Fruit fly (Drosophila melanogaster) whole organism, embryonic: ENCODE results near the gene eya.

Experiments used
- Bgb ChIP-seq: fragments of 200-800 bp; sonication (Bioruptor generic); IDR thresholded peaks from 2 replicates; pipeline ENCODE4 v1.3.6; 2022; ENCODE audit warnings: missing biosample characterization, missing genetic modification characterization; ENCODE audit not compliant: partially characterized antibody
- CG11093 ChIP-seq: fragments of 200-800 bp; sonication (Bioruptor generic); IDR thresholded peaks from 3 replicates; pipeline ENCODE4 v1.3.6; 2022; ENCODE audit warnings: missing biosample characterization, missing genetic modification characterization
- CG11247 ChIP-seq: fragments of 200-800 bp; sonication (Bioruptor generic); IDR thresholded peaks from 2 replicates; pipeline ENCODE4 v1.3.6; 2022; ENCODE audit warnings: missing biosample characterization, missing genetic modification characterization
- CG12071 ChIP-seq: fragments of 200-800 bp; sonication (Bioruptor generic); optimal IDR thresholded peaks from 3 replicates; lab custom pipeline; 2018; ENCODE audit warnings: missing biosample characterization, mild to moderate bottlenecking, missing genetic modification characterization
- CG12155 ChIP-seq: fragments of 200-800 bp; sonication (Bioruptor generic); optimal IDR thresholded peaks from 3 replicates; lab custom pipeline; 2016; ENCODE audit warnings: missing biosample characterization, missing genetic modification characterization
- CG12744 ChIP-seq: fragments of 200-800 bp; sonication (Bioruptor generic); optimal IDR thresholded peaks from 2 replicates; lab custom pipeline; 2016; ENCODE audit warnings: missing biosample characterization, missing genetic modification characterization
- CG15011 ChIP-seq: fragments of 200-800 bp; sonication (Bioruptor generic); optimal IDR thresholded peaks from 3 replicates; lab custom pipeline; 2018; ENCODE audit warnings: missing biosample characterization, mild to moderate bottlenecking, missing genetic modification characterization
- CG15269 ChIP-seq: fragments of 200-800 bp; sonication (Bioruptor generic); optimal IDR thresholded peaks from 2 replicates; lab custom pipeline; 2018; ENCODE audit warnings: missing biosample characterization, mild to moderate bottlenecking, missing genetic modification characterization, moderate library complexity
- CG17829 ChIP-seq: fragments of 200-800 bp; optimal IDR thresholded peaks from 2 replicates; lab custom pipeline; 2019; ENCODE audit warnings: missing biosample characterization, mild to moderate bottlenecking, missing genetic modification characterization, moderate library complexity
- CG32532 ChIP-seq: fragments of 200-800 bp; sonication (Bioruptor generic); IDR thresholded peaks from 2 replicates; pipeline ENCODE4 v1.3.6; 2022; ENCODE audit warnings: missing biosample characterization, missing genetic modification characterization
- CG32772 ChIP-seq: fragments of 200-800 bp; sonication (Bioruptor generic); IDR thresholded peaks from 2 replicates; pipeline ENCODE4 v1.3.6; 2022; ENCODE audit warnings: missing biosample characterization, missing genetic modification characterization
- CG3995 ChIP-seq: fragments of 200-800 bp; sonication (Bioruptor generic); optimal IDR thresholded peaks from 3 replicates; lab custom pipeline; 2016; ENCODE audit warnings: missing biosample characterization, missing genetic modification characterization
- CG4282 ChIP-seq: fragments of 200-800 bp; sonication (Bioruptor generic); optimal IDR thresholded peaks from 2 replicates; lab custom pipeline; 2016; ENCODE audit warnings: missing biosample characterization, missing genetic modification characterization
- CG4617 ChIP-seq: fragments of 200-800 bp; sonication (Bioruptor generic); optimal IDR thresholded peaks from 3 replicates; lab custom pipeline; 2016; ENCODE audit warnings: missing biosample characterization, missing genetic modification characterization, borderline replicate concordance
- CG4730 ChIP-seq: fragments of 200-800 bp; sonication (Bioruptor generic); IDR thresholded peaks from 2 replicates; pipeline ENCODE4 v1.3.6; 2022; ENCODE audit warnings: missing biosample characterization, missing genetic modification characterization
- CG5245 ChIP-seq: fragments of 200-800 bp; sonication (Bioruptor generic); optimal IDR thresholded peaks from 3 replicates; lab custom pipeline; 2016; ENCODE audit warnings: missing biosample characterization, missing genetic modification characterization
- CG6175 ChIP-seq: fragments of 200-800 bp; sonication (Bioruptor generic); IDR thresholded peaks from 3 replicates; pipeline ENCODE4 v1.3.6; 2022; ENCODE audit warnings: missing biosample characterization, missing genetic modification characterization
- CG8388 ChIP-seq: fragments of 200-800 bp; sonication (Bioruptor generic); optimal IDR thresholded peaks from 2 replicates; lab custom pipeline; 2019; ENCODE audit warnings: missing biosample characterization, mild to moderate bottlenecking, missing genetic modification characterization, moderate library complexity
- CG8944 ChIP-seq: fragments of 200-800 bp; sonication (Bioruptor generic); optimal IDR thresholded peaks from 3 replicates; lab custom pipeline; 2016; ENCODE audit warnings: missing biosample characterization, missing genetic modification characterization
- CG9437 ChIP-seq: fragments of 200-800 bp; sonication (Bioruptor generic); optimal IDR thresholded peaks from 2 replicates; lab custom pipeline; 2018; ENCODE audit warnings: missing biosample characterization, mild to moderate bottlenecking, missing genetic modification characterization
- CTCF ChIP-seq: fragments of 200-800 bp; sonication (Bioruptor generic); optimal IDR thresholded peaks from 2 replicates; lab custom pipeline; 2017; ENCODE audit warnings: missing biosample characterization, mild to moderate bottlenecking, missing genetic modification characterization, moderate library complexity
- Chrac-16 ChIP-seq: fragments of 200-800 bp; sonication (Bioruptor generic); optimal IDR thresholded peaks from 3 replicates; lab custom pipeline; 2016; ENCODE audit warnings: missing biosample characterization, missing genetic modification characterization
- Dp ChIP-seq: fragments of 200-800 bp; sonication (Bioruptor generic); optimal IDR thresholded peaks from 2 replicates; lab custom pipeline; 2018; ENCODE audit warnings: missing biosample characterization, mild to moderate bottlenecking, missing genetic modification characterization, moderate library complexity
- Fer2 ChIP-seq: fragments of 200-800 bp; sonication (Bioruptor generic); optimal IDR thresholded peaks from 2 replicates; lab custom pipeline; 2018; ENCODE audit warnings: missing biosample characterization, mild to moderate bottlenecking, missing genetic modification characterization, moderate library complexity
- Gug ChIP-seq: fragments of 200-800 bp; sonication (Bioruptor generic); IDR thresholded peaks from 4 replicates; pipeline ENCODE4 v1.3.6; 2022; ENCODE audit warnings: missing biosample characterization, missing genetic modification characterization
- Mrtf ChIP-seq: fragments of 200-800 bp; sonication (Bioruptor generic); IDR thresholded peaks from 3 replicates; pipeline ENCODE4 v1.3.6; 2022; ENCODE audit warnings: missing biosample characterization, missing genetic modification characterization
- NFAT ChIP-seq: fragments of 200-800 bp; sonication (Bioruptor generic); IDR thresholded peaks from 2 replicates; pipeline ENCODE4 v1.3.6; 2022; ENCODE audit warnings: missing biosample characterization, missing genetic modification characterization
- Sry-β ChIP-seq: fragments of 200-800 bp; sonication (Bioruptor generic); optimal IDR thresholded peaks from 2 replicates; lab custom pipeline; 2018; ENCODE audit warnings: missing biosample characterization, mild to moderate bottlenecking, missing genetic modification characterization, moderate library complexity
- Xrp1 ChIP-seq: fragments of 200-800 bp; sonication (Bioruptor generic); IDR thresholded peaks from 2 replicates; pipeline ENCODE4 v1.3.6; 2022; ENCODE audit warnings: missing biosample characterization, missing genetic modification characterization
- ato ChIP-seq: fragments of 200-800 bp; sonication (Bioruptor generic); IDR thresholded peaks from 2 replicates; pipeline ENCODE4 v1.3.6; 2022; ENCODE audit warnings: missing biosample characterization, missing genetic modification characterization; ENCODE audit not compliant: partially characterized antibody
- bcd ChIP-seq: fragments of 200-800 bp; sonication (Bioruptor generic); optimal IDR thresholded peaks from 2 replicates; lab custom pipeline; 2017; ENCODE audit warnings: missing biosample characterization, mild to moderate bottlenecking, missing genetic modification characterization
- br ChIP-seq: fragments of >200 bp; optimal IDR thresholded peaks from 2 replicates; lab custom pipeline; 2017
- bsh ChIP-seq, 2 experiments: fragments of 200-800 bp; sonication (Bioruptor generic); optimal IDR thresholded peaks; 2 replicates each; lab custom pipeline; 2017 to 2018; ENCODE audit warnings: mild to moderate bottlenecking in 2 of 2, missing biosample characterization in 2 of 2, missing genetic modification characterization in 2 of 2, moderate library complexity in 1 of 2
- chm ChIP-seq: fragments of 200-800 bp; sonication (Bioruptor generic); IDR thresholded peaks from 2 replicates; pipeline ENCODE4 v1.3.6; 2022; ENCODE audit warnings: missing biosample characterization, missing genetic modification characterization
- chn ChIP-seq: fragments of 200-800 bp; sonication (Bioruptor generic); optimal IDR thresholded peaks from 2 replicates; lab custom pipeline; 2016; ENCODE audit warnings: missing biosample characterization, missing genetic modification characterization
- ci ChIP-seq: fragments of 200-800 bp; sonication (Bioruptor generic); IDR thresholded peaks from 3 replicates; pipeline ENCODE4 v1.3.6; 2022; ENCODE audit warnings: missing biosample characterization, missing genetic modification characterization
- crol ChIP-seq: fragments of 200-800 bp; sonication (Bioruptor generic); IDR thresholded peaks from 2 replicates; pipeline ENCODE4 v1.3.6; 2022; ENCODE audit warnings: missing biosample characterization, missing genetic modification characterization
- dmrt11E ChIP-seq: fragments of 200-800 bp; sonication (Bioruptor generic); optimal IDR thresholded peaks from 3 replicates; lab custom pipeline; 2018; ENCODE audit warnings: missing biosample characterization, mild to moderate bottlenecking, missing genetic modification characterization, moderate library complexity
- dmrt99B ChIP-seq: fragments of 200-800 bp; sonication (Bioruptor generic); optimal IDR thresholded peaks from 2 replicates; lab custom pipeline; 2018; ENCODE audit warnings: missing biosample characterization, mild to moderate bottlenecking, missing genetic modification characterization, moderate library complexity
- dpn ChIP-seq, 2 experiments: fragments of 200-800 bp; sonication (Bioruptor generic); optimal IDR thresholded peaks; 3 replicates each; lab custom pipeline; 2016; ENCODE audit warnings: missing biosample characterization in 2 of 2, missing genetic modification characterization in 2 of 2
- dysf ChIP-seq: fragments of 200-800 bp; sonication (Bioruptor generic); IDR thresholded peaks from 3 replicates; pipeline ENCODE4 v1.3.6; 2022; ENCODE audit warnings: missing biosample characterization, missing genetic modification characterization
- fd3F ChIP-seq: fragments of 200-800 bp; sonication (Bioruptor generic); optimal IDR thresholded peaks from 2 replicates; lab custom pipeline; 2018; ENCODE audit warnings: missing biosample characterization, mild to moderate bottlenecking, missing genetic modification characterization, moderate library complexity
- fu2 ChIP-seq: fragments of 200-800 bp; sonication (Bioruptor generic); optimal IDR thresholded peaks from 2 replicates; lab custom pipeline; 2016; ENCODE audit warnings: missing biosample characterization, missing genetic modification characterization
- jing ChIP-seq: fragments of 200-800 bp; sonication (Bioruptor generic); optimal IDR thresholded peaks from 2 replicates; lab custom pipeline; 2018; ENCODE audit warnings: missing biosample characterization, mild to moderate bottlenecking, missing genetic modification characterization
- pho ChIP-seq: fragments of 200-800 bp; sonication (Bioruptor generic); optimal IDR thresholded peaks from 2 replicates; lab custom pipeline; 2016; ENCODE audit warnings: missing biosample characterization, missing genetic modification characterization
- ranshi ChIP-seq: fragments of 200-800 bp; sonication (Bioruptor generic); IDR thresholded peaks from 2 replicates; pipeline ENCODE4 v1.3.6; 2022; ENCODE audit warnings: missing biosample characterization, missing genetic modification characterization
- salm ChIP-seq: fragments of 200-800 bp; sonication (Bioruptor generic); optimal IDR thresholded peaks from 2 replicates; lab custom pipeline; 2018; ENCODE audit warnings: missing biosample characterization, mild to moderate bottlenecking, missing genetic modification characterization
- schlank ChIP-seq: fragments of 200-800 bp; sonication (Bioruptor generic); optimal IDR thresholded peaks from 2 replicates; lab custom pipeline; 2018; ENCODE audit warnings: missing biosample characterization, mild to moderate bottlenecking, missing genetic modification characterization
- sens-2 ChIP-seq: fragments of 200-800 bp; sonication (Bioruptor generic); IDR thresholded peaks from 2 replicates; pipeline ENCODE4 v1.3.6; 2022; ENCODE audit warnings: missing biosample characterization, missing genetic modification characterization
- slbo ChIP-seq: fragments of 200-800 bp; sonication (Bioruptor generic); IDR thresholded peaks from 2 replicates; pipeline ENCODE4 v1.3.6; 2022; ENCODE audit warnings: missing biosample characterization, missing genetic modification characterization
- trem ChIP-seq: fragments of 200-800 bp; optimal IDR thresholded peaks from 3 replicates; lab custom pipeline; 2019; ENCODE audit warnings: missing biosample characterization, mild to moderate bottlenecking, missing genetic modification characterization, moderate library complexity
- tup ChIP-seq: fragments of 200-800 bp; sonication (Bioruptor generic); optimal IDR thresholded peaks from 2 replicates; lab custom pipeline; 2016; ENCODE audit warnings: missing biosample characterization, mild to moderate bottlenecking, missing genetic modification characterization, moderate library complexity
- zen2 ChIP-seq: fragments of 200-800 bp; sonication (Bioruptor generic); IDR thresholded peaks from 3 replicates; pipeline ENCODE4 v1.3.6; 2022; ENCODE audit warnings: missing biosample characterization, missing genetic modification characterization; ENCODE audit not compliant: partially characterized antibody

eya gene

DNA sequence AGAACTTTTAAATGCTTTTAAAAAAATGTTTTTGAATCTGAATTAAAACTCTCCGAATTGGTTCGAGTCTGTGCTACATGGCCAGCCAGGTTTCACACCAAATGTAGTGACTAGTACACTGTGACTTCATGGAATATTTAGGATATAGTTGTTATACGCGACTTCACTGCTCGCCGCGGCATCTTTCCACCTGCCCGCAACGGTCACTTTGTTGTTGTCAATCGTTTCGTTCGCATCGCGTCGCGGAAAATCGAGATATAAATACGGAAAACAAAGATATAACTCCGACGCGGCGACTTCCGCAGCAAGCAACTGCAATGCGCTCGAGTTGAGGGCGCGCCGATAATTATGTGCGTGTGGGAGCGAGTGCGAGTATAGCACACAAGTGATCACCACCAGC is 48.3 kb downstream of the eya start, which contains the start of gene CG31637 (continued):
- TF ChIP-seq CG8388 (GFP tag; lab: Kevin White, UChicago) (no peak), CG4617 (peak; percentile 50), NFAT (GFP tag; lab: Robert Waterston, UW) (peak; percentile 27; the same call in 1 of the 2 replicates), Xrp1 (GFP tag; lab: Robert Waterston, UW) (peak; percentile 17; the same call in 1 of the 2 replicates), bcd (GFP tag; lab: Kevin White, UChicago) (no peak), dmrt99B (tag; lab: Kevin White, UChicago) (no peak), CG8944 (GFP tag; lab: Kevin White, UChicago) (no peak), Chrac-16 (no peak), Mrtf (no peak), tup (no peak), salm (tag; lab: Kevin White, UChicago) (peak; percentile 34), CG12071 (GFP tag; lab: Kevin White, UChicago) (peak; percentile 37), Gug (no peak), dmrt11E (no peak), CG5245 (GFP tag; lab: Kevin White, UChicago) (no peak), ato (GFP tag; lab: Robert Waterston, UW) (no peak), CG4282 (GFP tag; lab: Kevin White, UChicago) (no peak), CG15011 (GFP tag; lab: Kevin White, UChicago) (no peak), trem (tag; lab: Kevin White, UChicago) (peak; percentile 28), CG3995 (GFP tag; lab: Kevin White, UChicago) (peak; percentile 98), CG17829 (tag; lab: Kevin White, UChicago) (peak; percentile 74), Dp (GFP tag; lab: Kevin White, UChicago) (peak; percentile 64), CG12155 (peak; percentile 26), CG11247 (GFP tag; lab: Robert Waterston, UW) (no peak), CG15269 (tag; lab: Kevin White, UChicago) (peak; percentile 18), Bgb (peak; percentile 32; the same call in 1 of the 2 replicates), schlank (tag; lab: Kevin White, UChicago) (no peak), bsh (GFP tag; optimal IDR thresholded peaks at IDR 0.05; lab: Kevin White, UChicago) (peak; percentile 14 to 21), CG9437 (GFP tag; lab: Kevin White, UChicago) (no peak), zen2 (GFP tag; lab: Robert Waterston, UW) (no peak), slbo (peak; percentile 48), chm (GFP tag; lab: Robert Waterston, UW) (peak; percentile 81), ranshi (GFP tag; lab: Robert Waterston, UW) (no peak), CG11093 (GFP tag; lab: Robert Waterston, UW) (no peak), chn (no peak), CG12744 (GFP tag; lab: Kevin White, UChicago) (no peak), CG6175 (GFP tag; lab: Robert Waterston, UW) (no peak), fu2 (GFP tag; lab: Kevin White, UChicago) (no peak), Sry-β (no peak), CG32772 (no peak), jing (no peak), ci (GFP tag; lab: Robert Waterston, UW) (peak; percentile 65; the same call in 1 of the 3 replicates), sens-2 (no peak), CTCF (GFP tag; lab: Kevin White, UChicago) (peak; percentile 63), CG32532 (GFP tag; lab: Robert Waterston, UW) (no peak), fd3F (GFP tag; lab: Kevin White, UChicago) (no peak), br (lab: Kevin White, UChicago) (no peak), dysf (GFP tag; lab: Robert Waterston, UW) (no peak), pho (GFP tag; lab: Kevin White, UChicago) (peak; percentile 3), CG4730 (no peak), dpn (GFP tag; optimal IDR thresholded peaks at IDR 0.05; lab: Kevin White, UChicago) (no peak), crol (GFP tag; lab: Robert Waterston, UW) (no peak), Fer2 (tag; lab: Kevin White, UChicago) (no peak)
